Fruit fly (Drosophila melanogaster) whole organism, wandering third instar larva: ENCODE results near the gene CG10431.
A peak's percentile ranks its signal among the peaks of the same experiment; 100 is the strongest.

Experiments
- Myc ChIP-seq: fragments of >200 bp; optimal IDR thresholded peaks from 2 replicates; lab custom pipeline; 2017
- Sp1 ChIP-seq: fragments of 200-800 bp; sonication (Bioruptor generic); optimal IDR thresholded peaks from 3 replicates; lab custom pipeline; 2019; ENCODE audit warnings: missing biosample characterization, mild to moderate bottlenecking, missing genetic modification characterization, moderate library complexity

DNA sequence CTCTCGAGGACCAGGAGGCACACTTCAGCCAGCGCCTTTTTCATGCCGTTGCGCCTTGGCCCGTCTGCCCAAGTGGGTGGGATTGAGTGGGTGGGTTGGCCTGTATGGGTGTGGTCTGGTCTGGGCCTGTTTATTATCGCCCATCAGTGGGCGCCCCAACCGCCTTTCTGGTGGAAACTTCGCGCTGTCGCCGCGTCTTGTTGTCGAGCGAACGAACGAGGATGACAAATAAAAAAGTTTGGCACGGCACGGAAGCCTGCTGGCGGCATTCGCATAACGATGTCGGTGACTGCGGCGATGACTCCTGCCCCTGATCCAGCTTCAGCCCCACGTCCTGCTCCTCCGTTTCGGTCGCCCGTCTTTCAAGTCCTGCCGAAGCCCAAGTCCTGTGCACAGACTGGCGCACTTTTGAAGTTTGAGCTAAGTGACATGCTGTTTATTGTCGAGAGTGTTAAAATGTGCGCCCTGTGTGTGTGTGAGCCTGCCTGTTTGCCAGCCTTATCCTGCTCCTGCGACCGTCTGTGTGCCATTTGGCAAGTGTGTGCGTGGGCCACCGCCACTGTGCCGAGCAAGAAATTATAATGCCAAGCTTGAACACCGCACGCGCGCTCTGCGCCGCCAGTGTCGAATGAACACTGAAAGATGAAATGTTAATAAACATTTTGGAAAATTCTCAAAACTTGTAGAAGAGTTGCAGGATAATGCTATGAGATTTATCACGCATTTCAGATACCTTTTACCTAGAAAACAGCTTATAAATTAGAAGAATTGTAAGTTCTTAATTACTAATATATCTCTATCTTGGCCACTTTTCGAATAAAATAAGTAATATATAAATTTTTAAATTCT lies 39.7 kb downstream of the CG10431 start:
- peak; percentile 67 for TF ChIP-seq Sp1 (GFP tag; lab: Kevin White, UChicago)
- TF ChIP-seq Myc (lab: Kevin White, UChicago) = no peak
